Worm (Caenorhabditis elegans) whole organism, young adult: Measurements from ENCODE around the gene rpc-2.

Experiments
- B0035.1 ChIP-seq: sonication (generic microtip); optimal IDR thresholded peaks from 2 replicates; lab custom pipeline; 2016; ENCODE audit warnings: missing genetic modification characterization, mild to moderate bottlenecking, missing compliant biosample characterization, missing genotype, missing genetic modification reagents
- D2030.7 ChIP-seq: fragments of 200-800 bp; sonication (Bioruptor generic); IDR thresholded peaks from 2 replicates; pipeline ENCODE4 v1.3.6; 2022; ENCODE audit warnings: missing genetic modification reagents, missing genetic modification characterization, missing compliant biosample characterization
- F10E7.11 ChIP-seq: sonication (generic microtip); optimal IDR thresholded peaks from 2 replicates; lab custom pipeline; 2017; ENCODE audit warnings: mild to moderate bottlenecking, missing genetic modification characterization, moderate library complexity, missing compliant biosample characterization
- F22D6.2 ChIP-seq: sonication (generic microtip); optimal IDR thresholded peaks from 2 replicates; lab custom pipeline; 2016; ENCODE audit warnings: mild to moderate bottlenecking, missing genetic modification characterization, missing compliant biosample characterization
- F33H1.4 ChIP-seq: fragments of 200-800 bp; sonication (Bioruptor generic); IDR thresholded peaks from 2 replicates; pipeline ENCODE4 v1.3.6; 2022; ENCODE audit warnings: missing genetic modification reagents, missing genetic modification characterization, missing compliant biosample characterization
- F37B4.10 ChIP-seq: fragments of 200-800 bp; sonication (Bioruptor generic); IDR thresholded peaks from 2 replicates; pipeline ENCODE4 v1.3.6; 2022; ENCODE audit warnings: missing genetic modification characterization, missing compliant biosample characterization
- F52B5.7 ChIP-seq: sonication (generic microtip); optimal IDR thresholded peaks from 2 replicates; lab custom pipeline; 2016; ENCODE audit warnings: mild to moderate bottlenecking, missing genetic modification characterization, missing compliant biosample characterization
- F57A8.1 ChIP-seq: fragments of 200-800 bp; sonication (Bioruptor generic); optimal IDR thresholded peaks from 2 replicates; lab custom pipeline; 2018; ENCODE audit warnings: mild to moderate bottlenecking, missing genetic modification characterization, moderate library complexity, missing compliant biosample characterization
- K11D2.4 ChIP-seq: fragments of 200-800 bp; sonication (Bioruptor generic); IDR thresholded peaks from 2 replicates; pipeline ENCODE4 v1.3.6; 2022; ENCODE audit warnings: missing genetic modification reagents, missing genetic modification characterization, missing compliant biosample characterization
- Y53F4B.3 ChIP-seq: fragments of 200-800 bp; sonication (Bioruptor generic); IDR thresholded peaks from 2 replicates; pipeline ENCODE4 v1.3.6; 2022; ENCODE audit warnings: missing genetic modification reagents, missing genetic modification characterization, missing compliant biosample characterization
- Y56A3A.18 ChIP-seq: fragments of 200-800 bp; sonication (Bioruptor generic); IDR thresholded peaks from 2 replicates; pipeline ENCODE4 v1.3.6; 2022; ENCODE audit warnings: missing genetic modification reagents, missing genetic modification characterization, missing compliant biosample characterization
- Y79H2A.3 ChIP-seq: fragments of 200-800 bp; sonication (Bioruptor generic); conservative IDR thresholded peaks from 2 replicates; pipeline ENCODE4 v1.3.6; 2022; ENCODE audit warnings: missing genetic modification reagents, missing genetic modification characterization, missing compliant biosample characterization
- akir-1 ChIP-seq: fragments of 200-800 bp; sonication (Bioruptor generic); optimal IDR thresholded peaks from 2 replicates; lab custom pipeline; 2018; ENCODE audit warnings: mild to moderate bottlenecking, missing genetic modification characterization, moderate library complexity, missing compliant biosample characterization
- aptf-3 ChIP-seq: fragments of 200-800 bp; sonication (Bioruptor generic); IDR thresholded peaks from 2 replicates; pipeline ENCODE4 v1.3.6; 2022; ENCODE audit warnings: missing genetic modification characterization, missing compliant biosample characterization
- athp-1 ChIP-seq: sonication (generic microtip); optimal IDR thresholded peaks from 2 replicates; lab custom pipeline; 2017; ENCODE audit warnings: mild to moderate bottlenecking, missing genetic modification characterization, missing compliant biosample characterization
- bed-1 ChIP-seq: fragments of 200-800 bp; sonication (Bioruptor generic); IDR thresholded peaks from 2 replicates; pipeline ENCODE4 v1.3.6; 2022; ENCODE audit warnings: missing genetic modification reagents, missing genetic modification characterization, missing compliant biosample characterization
- cebp-1 ChIP-seq, 2 experiments: fragments of 200-800 bp in 1 of 2; sonication (Bioruptor generic) in 1 of 2; sonication (generic microtip) in 1 of 2; IDR thresholded peaks in 1 of 2; optimal IDR thresholded peaks in 1 of 2; 2 replicates each; pipeline versions ENCODE4 v1.3.6 to Lab custom; 2017 to 2022; ENCODE audit warnings: missing compliant biosample characterization in 2 of 2, missing genetic modification characterization in 2 of 2, mild to moderate bottlenecking in 1 of 2, missing genetic modification reagents in 1 of 2, moderate library complexity in 1 of 2
- ceh-100 ChIP-seq: fragments of 200-800 bp; sonication (Bioruptor generic); IDR thresholded peaks from 2 replicates; pipeline ENCODE4 v1.3.6; 2022; ENCODE audit warnings: missing genetic modification reagents, missing genetic modification characterization, missing compliant biosample characterization
- ceh-79 ChIP-seq: sonication (generic microtip); optimal IDR thresholded peaks from 2 replicates; lab custom pipeline; 2017; ENCODE audit warnings: mild to moderate bottlenecking, missing genetic modification characterization, missing compliant biosample characterization
- ceh-91 ChIP-seq: fragments of 200-800 bp; sonication (Bioruptor generic); IDR thresholded peaks from 2 replicates; pipeline ENCODE4 v1.3.6; 2022; ENCODE audit warnings: missing genetic modification reagents, missing genetic modification characterization, missing compliant biosample characterization
- dox-1 ChIP-seq: fragments of 200-800 bp; sonication (Bioruptor generic); IDR thresholded peaks from 2 replicates; pipeline ENCODE4 v1.3.6; 2022; ENCODE audit warnings: missing genetic modification reagents, missing genetic modification characterization, missing compliant biosample characterization
- efl-1 ChIP-seq: fragments of 150-350 bp; optimal IDR thresholded peaks from 2 replicates; lab custom pipeline; 2014; ENCODE audit warnings: missing biosample characterization, missing genetic modification reagents, missing genetic modification characterization
- egl-44 ChIP-seq: fragments of 200-800 bp; sonication (Bioruptor generic); IDR thresholded peaks from 2 replicates; pipeline ENCODE4 v1.3.6; 2022; ENCODE audit warnings: missing genetic modification reagents, missing genetic modification characterization, missing compliant biosample characterization
- him-1 ChIP-seq: sonication (generic microtip); optimal IDR thresholded peaks from 2 replicates; lab custom pipeline; 2016; ENCODE audit warnings: missing genotype, missing genetic modification reagents, missing genetic modification characterization, missing compliant biosample characterization
- hmg-1.2 ChIP-seq: fragments of 200-800 bp; sonication (Bioruptor generic); IDR thresholded peaks from 2 replicates; pipeline ENCODE4 v1.3.6; 2022; ENCODE audit warnings: missing genetic modification reagents, missing genetic modification characterization, missing compliant biosample characterization
- let-526 ChIP-seq: fragments of 200-800 bp; sonication (Bioruptor generic); IDR thresholded peaks from 2 replicates; pipeline ENCODE4 v1.3.6; 2022; ENCODE audit warnings: missing genetic modification reagents, missing genetic modification characterization, missing compliant biosample characterization
- let-607 ChIP-seq, 2 experiments: fragments of 200-800 bp in 1 of 2; sonication (Bioruptor generic) in 1 of 2; sonication (generic microtip) in 1 of 2; optimal IDR thresholded peaks; 2 replicates each; lab custom pipeline; 2016 to 2018; ENCODE audit warnings: mild to moderate bottlenecking in 2 of 2, missing compliant biosample characterization in 2 of 2, missing genetic modification characterization in 2 of 2, moderate library complexity in 2 of 2, missing genotype in 1 of 2
- lin-26 ChIP-seq: fragments of 200-800 bp; sonication (Bioruptor generic); IDR thresholded peaks from 2 replicates; pipeline ENCODE4 v1.3.6; 2022; ENCODE audit warnings: missing genetic modification reagents, missing genetic modification characterization, missing compliant biosample characterization
- lin-35 ChIP-seq, 3 experiments: fragments of 150-350 bp in 2 of 3; sonication (generic microtip) in 1 of 3; optimal IDR thresholded peaks; 2 replicates each; lab custom pipeline; 2014 to 2018; ENCODE audit warnings: missing biosample characterization in 3 of 3, missing genetic modification characterization in 3 of 3, missing genetic modification reagents in 3 of 3
- lir-1 ChIP-seq: fragments of 200-800 bp; sonication (Bioruptor generic); conservative IDR thresholded peaks from 2 replicates; pipeline ENCODE4 v1.3.6; 2022; ENCODE audit warnings: missing genetic modification reagents, missing genetic modification characterization, missing compliant biosample characterization
- madf-10 ChIP-seq: sonication (generic microtip); optimal IDR thresholded peaks from 2 replicates; lab custom pipeline; 2016; ENCODE audit warnings: mild to moderate bottlenecking, missing genetic modification characterization, missing compliant biosample characterization
- madf-3 ChIP-seq: fragments of 200-800 bp; sonication (Bioruptor generic); IDR thresholded peaks from 2 replicates; pipeline ENCODE4 v1.3.6; 2022; ENCODE audit warnings: missing genetic modification reagents, missing genetic modification characterization, missing compliant biosample characterization
- madf-6 ChIP-seq: fragments of 200-800 bp; sonication (Bioruptor generic); IDR thresholded peaks from 2 replicates; pipeline ENCODE4 v1.3.6; 2022; ENCODE audit warnings: missing genetic modification reagents, missing genetic modification characterization, missing compliant biosample characterization
- mcd-1 ChIP-seq: fragments of 200-800 bp; sonication (Bioruptor generic); IDR thresholded peaks from 2 replicates; pipeline ENCODE4 v1.3.6; 2022; ENCODE audit warnings: missing genetic modification reagents, missing genetic modification characterization, missing compliant biosample characterization
- mes-4 ChIP-seq: sonication (generic microtip); optimal IDR thresholded peaks from 2 replicates; lab custom pipeline; 2016; ENCODE audit warnings: missing genotype, missing genetic modification characterization, missing compliant biosample characterization
- nfya-1 ChIP-seq: sonication (generic microtip); optimal IDR thresholded peaks from 2 replicates; lab custom pipeline; 2017; ENCODE audit warnings: antibody characterized with exemption, missing compliant biosample characterization, missing genetic modification characterization, borderline replicate concordance; ENCODE audit not compliant: insufficient read depth
- nhr-80 ChIP-seq: sonication (generic microtip); optimal IDR thresholded peaks from 2 replicates; lab custom pipeline; 2016; ENCODE audit warnings: missing genetic modification characterization, missing compliant biosample characterization
- pha-4 ChIP-seq: fragments of 150-350 bp; sonication (generic microtip); optimal IDR thresholded peaks from 2 replicates; lab custom pipeline; 2014; ENCODE audit warnings: missing biosample characterization, missing genetic modification reagents, missing genetic modification characterization
- rpc-1 ChIP-seq, 2 experiments: fragments of 150-350 bp in 1 of 2; sonication (generic microtip) in 1 of 2; optimal IDR thresholded peaks; 2 replicates each; lab custom pipeline; 2014 to 2018; ENCODE audit warnings: missing biosample characterization in 1 of 2, missing genetic modification characterization in 1 of 2, missing genetic modification reagents in 1 of 2, missing genotype in 1 of 2
- sea-2 ChIP-seq: fragments of 200-800 bp; sonication (Bioruptor generic); IDR thresholded peaks from 2 replicates; pipeline ENCODE4 v1.3.6; 2022; ENCODE audit warnings: missing genetic modification characterization, missing compliant biosample characterization
- tbp1 ChIP-seq: fragments of 200-800 bp; sonication (Bioruptor generic); optimal IDR thresholded peaks from 2 replicates; lab custom pipeline; 2018; ENCODE audit warnings: mild to moderate bottlenecking, missing genetic modification characterization, missing compliant biosample characterization
- tlf-1 ChIP-seq: fragments of 200-800 bp; sonication (Bioruptor generic); optimal IDR thresholded peaks from 2 replicates; lab custom pipeline; 2018; ENCODE audit warnings: mild to moderate bottlenecking, missing genetic modification characterization, missing compliant biosample characterization
- unc-62 ChIP-seq: fragments of 150-350 bp; optimal IDR thresholded peaks from 2 replicates; lab custom pipeline; 2014; ENCODE audit warnings: missing biosample characterization, missing genetic modification reagents, missing genetic modification characterization
- ztf-25 ChIP-seq: fragments of 200-800 bp; sonication (Bioruptor generic); IDR thresholded peaks from 2 replicates; pipeline ENCODE4 v1.3.6; 2022; ENCODE audit warnings: missing genetic modification reagents, missing genetic modification characterization, missing compliant biosample characterization

Gene rpc-2

DNA sequence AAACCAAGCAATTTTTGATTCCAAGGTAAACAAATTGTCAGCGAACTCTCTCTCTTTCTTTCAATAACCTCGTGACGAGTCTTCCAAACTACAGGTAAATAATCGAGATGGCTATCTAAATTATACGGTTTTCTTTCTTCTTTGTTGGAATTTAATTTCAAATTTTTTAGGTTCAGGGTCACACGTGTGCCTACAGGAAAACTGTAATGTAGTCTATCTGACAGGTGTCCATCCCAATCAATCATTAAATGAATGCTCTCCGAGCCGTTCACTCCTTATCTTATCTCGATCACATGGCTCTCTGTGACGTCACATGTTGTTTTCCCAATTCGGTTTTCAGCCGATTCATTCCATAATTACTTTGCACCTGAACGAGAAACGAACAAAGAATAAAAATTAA lies 4.1 kb upstream of the rpc-2 start (continued):
- TF ChIP-seq B0035.1 (tag; lab: Kevin White, UChicago) = no peak
- no peak for TF ChIP-seq egl-44 (GFP tag; lab: Robert Waterston, UW)
- TF ChIP-seq F10E7.11 = no peak
- TF ChIP-seq aptf-3 (GFP tag; lab: Robert Waterston, UW) = no peak
- 0 out of 2 replicates have a peak, but pooled peaks have one; percentile 10 for TF ChIP-seq lir-1 (GFP tag; lab: Robert Waterston, UW)
- TF ChIP-seq lin-35 (GFP tag; optimal IDR thresholded peaks at IDR 0.05; lab: Kevin White, UChicago) = no peak
- no peak for TF ChIP-seq Y56A3A.18 (GFP tag; lab: Robert Waterston, UW)

DNA sequence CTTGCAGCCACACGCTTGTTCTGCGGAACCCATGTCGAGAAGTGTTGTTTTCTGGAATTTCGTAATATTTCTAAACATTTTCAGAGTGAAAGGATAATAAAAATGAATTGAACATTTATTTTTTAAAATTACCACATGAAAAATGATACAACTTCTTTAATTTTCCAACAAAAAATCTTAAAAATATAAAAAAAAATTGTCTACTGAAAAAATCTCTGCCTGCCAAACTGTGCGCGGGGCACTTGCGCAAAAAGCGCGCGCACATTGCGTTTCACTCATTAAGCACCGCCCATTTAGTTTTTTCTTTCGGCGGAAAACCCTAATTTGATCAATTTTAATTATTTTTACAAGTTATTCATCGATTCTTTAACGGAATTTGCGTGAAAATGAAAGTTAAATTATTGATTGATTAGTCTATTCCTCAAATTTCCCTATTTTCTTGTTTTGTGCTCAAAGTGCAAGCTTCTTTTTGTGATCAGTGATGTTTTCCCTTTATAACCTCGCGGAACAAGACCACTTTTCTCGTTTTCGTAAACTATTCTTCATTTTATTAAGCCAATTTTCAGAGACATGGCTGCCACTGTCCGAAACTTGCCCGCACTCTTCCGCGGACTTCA lies 2.2 kb upstream of the rpc-2 start, which contains the start of the genes nmad-1 and hach-1:
TSS of gene nmad-1 (minus strand) at position 51 of the 617 bp plus-strand sequence.
TSS of gene hach-1 (plus strand) at position 567 of the 617 bp plus-strand sequence.
- TF ChIP-seq rpc-1 (optimal IDR thresholded peaks at IDR 0.05; lab: Kevin White, UChicago) (peak; percentile 43), rpc-1 (tag; optimal IDR thresholded peaks at IDR 0.05; lab: Kevin White, UChicago) (no peak), tlf-1 (peak; percentile 38), K11D2.4 (no peak), F22D6.2 (tag; lab: Kevin White, UChicago) (peak; percentile 6), unc-62 (GFP tag; lab: Kevin White, UChicago) (no peak), lin-26 (GFP tag; lab: Robert Waterston, UW) (0 out of 2 replicates have a peak, but pooled peaks have one; percentile 41), nfya-1 (tag; lab: Kevin White, UChicago) (no peak), F10E7.11 (peak; percentile 19), nhr-80 (tag; lab: Kevin White, UChicago) (peak; percentile 24), dox-1 (peak; percentile 85), tbp1 (peak; percentile 58), Y79H2A.3 (GFP tag; lab: Robert Waterston, UW) (no peak), bed-1 (GFP tag; lab: Robert Waterston, UW) (no peak), pha-4 (tag; lab: Kevin White, UChicago) (no peak), ceh-91 (no peak), efl-1 (peak; percentile 36), F52B5.7 (tag; lab: Kevin White, UChicago) (peak; percentile 19), let-526 (no peak), madf-3 (GFP tag; lab: Robert Waterston, UW) (no peak), ceh-79 (tag; lab: Kevin White, UChicago) (no peak), mes-4 (no peak), akir-1 (GFP tag; lab: Kevin White, UChicago) (no peak), F33H1.4 (GFP tag; lab: Robert Waterston, UW) (peak; percentile 62), madf-10 (tag; lab: Kevin White, UChicago) (peak; percentile 43), egl-44 (GFP tag; lab: Robert Waterston, UW) (peak; percentile 57; the same call in 1 of the 2 replicates), Y53F4B.3 (GFP tag; lab: Robert Waterston, UW) (no peak), madf-6 (GFP tag; lab: Robert Waterston, UW) (peak; percentile 89), let-607 (tag; optimal IDR thresholded peaks at IDR 0.05; lab: Kevin White, UChicago) (peak; percentile 14 to 58), lin-35 (GFP tag; optimal IDR thresholded peaks at IDR 0.05; lab: Kevin White, UChicago) (peak in 2 of 3 experiments; percentile 60 to 75), sea-2 (GFP tag; lab: Robert Waterston, UW) (no peak), F37B4.10 (GFP tag; lab: Robert Waterston, UW) (no peak), cebp-1 (GFP tag; IDR thresholded peaks at IDR 0.05; lab: Robert Waterston, UW) (no peak), cebp-1 (tag; optimal IDR thresholded peaks at IDR 0.05; lab: Kevin White, UChicago) (peak; percentile 83), him-1 (tag; lab: Kevin White, UChicago) (peak; percentile 5), ztf-25 (0 out of 2 replicates have a peak, but pooled peaks have one; percentile 12), D2030.7 (peak; percentile 64; the same call in 1 of the 2 replicates), F57A8.1 (GFP tag; lab: Kevin White, UChicago) (no peak), mcd-1 (GFP tag; lab: Robert Waterston, UW) (peak; percentile 74), ceh-100 (GFP tag; lab: Robert Waterston, UW) (peak; percentile 63; the same call in 1 of the 2 replicates), athp-1 (tag; lab: Kevin White, UChicago) (peak; percentile 28), hmg-1.2 (peak; percentile 58)
